Fruit fly (Drosophila melanogaster) whole organism, embryonic: ENCODE data around the gene Chmp1.

Experiments
- Ada2b ChIP-seq: fragments of 200-800 bp; sonication (Bioruptor generic); IDR thresholded peaks from 2 replicates; pipeline ENCODE4 v1.3.6; 2022; ENCODE audit warnings: missing biosample characterization, missing genetic modification characterization
- Aef1 ChIP-seq: fragments of 200-800 bp; sonication (Bioruptor generic); IDR thresholded peaks from 3 replicates; pipeline ENCODE4 v1.3.6; 2022; ENCODE audit warnings: missing biosample characterization, missing genetic modification characterization
- CG10431 ChIP-seq: fragments of 200-800 bp; sonication (Bioruptor generic); optimal IDR thresholded peaks from 3 replicates; lab custom pipeline; 2018; ENCODE audit warnings: missing biosample characterization, mild to moderate bottlenecking, missing genetic modification characterization
- CG12659 ChIP-seq: fragments of 200-800 bp; sonication (Bioruptor generic); optimal IDR thresholded peaks from 3 replicates; lab custom pipeline; 2017; ENCODE audit warnings: mild to moderate bottlenecking, missing biosample characterization, missing genetic modification reagents, missing genetic modification characterization
- CG12942 ChIP-seq: fragments of 200-800 bp; sonication (Bioruptor generic); optimal IDR thresholded peaks from 3 replicates; lab custom pipeline; 2016; ENCODE audit warnings: missing biosample characterization, missing genetic modification characterization
- CG2889 ChIP-seq: fragments of 200-800 bp; sonication (Bioruptor generic); IDR thresholded peaks from 3 replicates; pipeline ENCODE4 v1.3.6; 2022; ENCODE audit warnings: missing biosample characterization, missing genetic modification characterization
- CG30431 ChIP-seq: fragments of 200-800 bp; sonication (Bioruptor generic); optimal IDR thresholded peaks from 2 replicates; lab custom pipeline; 2017; ENCODE audit warnings: missing biosample characterization, missing genetic modification characterization
- CG34422 ChIP-seq: fragments of 200-800 bp; sonication (Bioruptor generic); IDR thresholded peaks from 3 replicates; pipeline ENCODE4 v1.3.6; 2022; ENCODE audit warnings: missing biosample characterization, missing genetic modification characterization
- CG3838 ChIP-seq: fragments of 200-800 bp; sonication (Bioruptor generic); optimal IDR thresholded peaks from 3 replicates; lab custom pipeline; 2016; ENCODE audit warnings: missing biosample characterization, missing genetic modification characterization
- CG4328 ChIP-seq: fragments of 200-800 bp; sonication (Bioruptor generic); optimal IDR thresholded peaks from 3 replicates; lab custom pipeline; 2017; ENCODE audit warnings: missing biosample characterization, missing genetic modification reagents, missing genetic modification characterization
- CG4360 ChIP-seq: fragments of 200-800 bp; sonication (Bioruptor generic); IDR thresholded peaks from 2 replicates; pipeline ENCODE4 v1.3.6; 2022; ENCODE audit warnings: missing biosample characterization, missing genetic modification characterization
- CG6683 ChIP-seq: fragments of 200-800 bp; sonication (Bioruptor generic); optimal IDR thresholded peaks from 2 replicates; lab custom pipeline; 2017; ENCODE audit warnings: missing biosample characterization, mild to moderate bottlenecking, missing genetic modification characterization, missing genetic modification reagents
- CG7357 ChIP-seq: fragments of 200-800 bp; sonication (Bioruptor generic); IDR thresholded peaks from 3 replicates; pipeline ENCODE4 v1.3.6; 2022; ENCODE audit warnings: missing biosample characterization, missing genetic modification characterization
- CG7987 ChIP-seq: fragments of 200-800 bp; sonication (Bioruptor generic); optimal IDR thresholded peaks from 2 replicates; lab custom pipeline; 2018; ENCODE audit warnings: missing biosample characterization, mild to moderate bottlenecking, missing genetic modification characterization, moderate library complexity
- CG8478 ChIP-seq: fragments of >200 bp; optimal IDR thresholded peaks from 2 replicates; lab custom pipeline; 2018
- CG9609 ChIP-seq: fragments of 200-800 bp; sonication (Bioruptor generic); optimal IDR thresholded peaks from 3 replicates; lab custom pipeline; 2016; ENCODE audit warnings: missing biosample characterization, missing genetic modification characterization
- CG9727 ChIP-seq: fragments of 200-800 bp; sonication (Bioruptor generic); optimal IDR thresholded peaks from 3 replicates; lab custom pipeline; 2017; ENCODE audit warnings: missing biosample characterization, mild to moderate bottlenecking, missing genetic modification characterization
- Dek ChIP-seq: fragments of 200-800 bp; sonication (Bioruptor generic); optimal IDR thresholded peaks from 3 replicates; lab custom pipeline; 2019; ENCODE audit warnings: missing biosample characterization, mild to moderate bottlenecking, missing genetic modification characterization, moderate library complexity
- E2f2 ChIP-seq: fragments of 200-800 bp; sonication (Bioruptor generic); IDR thresholded peaks from 2 replicates; pipeline ENCODE4 v1.3.6; 2022; ENCODE audit warnings: missing biosample characterization, missing genetic modification characterization
- Elba2 ChIP-seq: fragments of 200-800 bp; sonication (Bioruptor generic); optimal IDR thresholded peaks from 3 replicates; lab custom pipeline; 2016; ENCODE audit warnings: missing biosample characterization, missing genetic modification characterization
- Fer1 ChIP-seq: fragments of 200-800 bp; sonication (Bioruptor generic); optimal IDR thresholded peaks from 2 replicates; lab custom pipeline; 2017; ENCODE audit warnings: missing biosample characterization, mild to moderate bottlenecking, missing genetic modification characterization
- HLH4C ChIP-seq: fragments of 200-800 bp; sonication (Bioruptor generic); IDR thresholded peaks from 3 replicates; pipeline ENCODE4 v1.3.6; 2022; ENCODE audit warnings: missing biosample characterization, missing genetic modification characterization; ENCODE audit not compliant: partially characterized antibody
- Hr51 ChIP-seq, 2 experiments: fragments of 200-800 bp; sonication (Bioruptor generic); optimal IDR thresholded peaks; 2 replicates in 1 of 2; 3 replicates in 1 of 2; lab custom pipeline; 2016 to 2018; ENCODE audit warnings: missing biosample characterization in 2 of 2, missing genetic modification characterization in 2 of 2, mild to moderate bottlenecking in 1 of 2, moderate library complexity in 1 of 2
- NC2β ChIP-seq: fragments of 200-800 bp; sonication (Bioruptor generic); optimal IDR thresholded peaks from 2 replicates; lab custom pipeline; 2016; ENCODE audit warnings: missing biosample characterization, missing genetic modification characterization
- Optix ChIP-seq: fragments of 200-800 bp; sonication (Bioruptor generic); IDR thresholded peaks from 3 replicates; pipeline ENCODE4 v1.3.6; 2022; ENCODE audit warnings: missing biosample characterization, missing genetic modification characterization
- Rx ChIP-seq: fragments of 200-800 bp; sonication (Bioruptor generic); IDR thresholded peaks from 2 replicates; pipeline ENCODE4 v1.3.6; 2022; ENCODE audit warnings: missing biosample characterization, missing genetic modification characterization
- Sox100B ChIP-seq: fragments of 200-800 bp; sonication (Bioruptor generic); optimal IDR thresholded peaks from 3 replicates; lab custom pipeline; 2018; ENCODE audit warnings: missing biosample characterization, mild to moderate bottlenecking, missing genetic modification characterization
- TFAM ChIP-seq: fragments of 200-800 bp; sonication (Bioruptor generic); optimal IDR thresholded peaks from 2 replicates; lab custom pipeline; 2017; ENCODE audit warnings: missing biosample characterization, missing genetic modification characterization, inconsistent platforms
- Taf1 ChIP-seq: fragments of 200-800 bp; sonication (Bioruptor generic); IDR thresholded peaks from 2 replicates; pipeline ENCODE4 v1.3.6; 2022; ENCODE audit warnings: missing biosample characterization, missing genetic modification characterization
- Usf ChIP-seq: fragments of 200-800 bp; sonication (Bioruptor generic); optimal IDR thresholded peaks from 2 replicates; lab custom pipeline; 2017; ENCODE audit warnings: missing genotype, missing biosample characterization, missing genetic modification characterization
- ash1 ChIP-seq: fragments of 200-800 bp; sonication (Bioruptor generic); optimal IDR thresholded peaks from 2 replicates; lab custom pipeline; 2018; ENCODE audit warnings: missing biosample characterization, mild to moderate bottlenecking, missing genetic modification characterization
- cato ChIP-seq: fragments of 200-800 bp; sonication (Bioruptor generic); optimal IDR thresholded peaks from 2 replicates; lab custom pipeline; 2016; ENCODE audit warnings: missing biosample characterization, missing genetic modification characterization, borderline replicate concordance
- chm ChIP-seq: fragments of 200-800 bp; sonication (Bioruptor generic); IDR thresholded peaks from 2 replicates; pipeline ENCODE4 v1.3.6; 2022; ENCODE audit warnings: missing biosample characterization, missing genetic modification characterization
- crp ChIP-seq, 2 experiments: fragments of 200-800 bp; sonication (Bioruptor generic); optimal IDR thresholded peaks; 2 replicates in 1 of 2; 3 replicates in 1 of 2; lab custom pipeline; 2017; ENCODE audit warnings: missing biosample characterization in 2 of 2, missing genetic modification characterization in 2 of 2, mild to moderate bottlenecking in 1 of 2, moderate library complexity in 1 of 2
- gro ChIP-seq: fragments of 200-800 bp; sonication (Bioruptor generic); optimal IDR thresholded peaks from 2 replicates; lab custom pipeline; 2016; ENCODE audit warnings: missing biosample characterization, missing genetic modification characterization
- jigr1 ChIP-seq: fragments of 200-800 bp; sonication (Bioruptor generic); IDR thresholded peaks from 3 replicates; pipeline ENCODE4 v1.3.6; 2022; ENCODE audit warnings: missing biosample characterization, missing genetic modification characterization
- ken ChIP-seq: fragments of 200-800 bp; sonication (Bioruptor generic); IDR thresholded peaks from 3 replicates; pipeline ENCODE4 v1.3.6; 2022; ENCODE audit warnings: missing biosample characterization, missing genetic modification characterization
- luna ChIP-seq: fragments of 200-800 bp; sonication (Bioruptor generic); optimal IDR thresholded peaks from 2 replicates; lab custom pipeline; 2016; ENCODE audit warnings: missing biosample characterization, missing genetic modification characterization
- nerfin-1 ChIP-seq: fragments of 200-800 bp; sonication (Bioruptor generic); optimal IDR thresholded peaks from 3 replicates; lab custom pipeline; 2019; ENCODE audit warnings: missing biosample characterization, mild to moderate bottlenecking, missing genetic modification characterization, moderate library complexity
- nom ChIP-seq: fragments of 200-800 bp; sonication (Bioruptor generic); optimal IDR thresholded peaks from 2 replicates; lab custom pipeline; 2017; ENCODE audit warnings: missing biosample characterization, missing genetic modification characterization, mild to moderate bottlenecking, moderate library complexity, missing genetic modification reagents
- pan ChIP-seq, 4 experiments: fragments of >200 bp in 3 of 4; fragments of 200-800 bp in 1 of 4; sonication (Bioruptor generic) in 1 of 4; optimal IDR thresholded peaks in 3 of 4; IDR thresholded peaks in 1 of 4; 2 replicates each; pipeline versions ENCODE4 v1.3.6 to Lab custom; 2017 to 2022; ENCODE audit warnings: missing biosample characterization in 2 of 4, missing genetic modification characterization in 2 of 4, mixed read lengths in 1 of 4
- pho ChIP-seq: fragments of 200-800 bp; sonication (Bioruptor generic); optimal IDR thresholded peaks from 2 replicates; lab custom pipeline; 2016; ENCODE audit warnings: missing biosample characterization, missing genetic modification characterization
- rib ChIP-seq: fragments of 200-800 bp; sonication (Bioruptor generic); IDR thresholded peaks from 2 replicates; pipeline ENCODE4 v1.3.6; 2022; ENCODE audit warnings: missing biosample characterization, missing genetic modification characterization
- sc ChIP-seq, 3 experiments: fragments of >200 bp in 2 of 3; fragments of 200-800 bp in 1 of 3; sonication (Bioruptor generic) in 1 of 3; optimal IDR thresholded peaks; 2 replicates in 2 of 3; 3 replicates in 1 of 3; lab custom pipeline; 2017; ENCODE audit warnings: mild to moderate bottlenecking in 1 of 3, missing biosample characterization in 1 of 3, missing genetic modification characterization in 1 of 3, missing genetic modification reagents in 1 of 3
- seq ChIP-seq: fragments of 200-800 bp; sonication (Bioruptor generic); IDR thresholded peaks from 2 replicates; pipeline ENCODE4 v1.3.6; 2022; ENCODE audit warnings: missing biosample characterization, missing genetic modification characterization
- slp2 ChIP-seq: fragments of 200-800 bp; sonication (Bioruptor generic); optimal IDR thresholded peaks from 2 replicates; lab custom pipeline; 2016; ENCODE audit warnings: missing biosample characterization, missing genetic modification characterization
- tll ChIP-seq, 2 experiments: fragments of 200-800 bp in 1 of 2; fragments of >200 bp in 1 of 2; sonication (Bioruptor generic) in 1 of 2; optimal IDR thresholded peaks; 2 replicates each; lab custom pipeline; 2017 to 2019; ENCODE audit warnings: missing biosample characterization in 2 of 2, missing genetic modification characterization in 2 of 2, mild to moderate bottlenecking in 1 of 2, moderate library complexity in 1 of 2
- toy ChIP-seq: fragments of 200-800 bp; sonication (Bioruptor generic); IDR thresholded peaks from 2 replicates; pipeline ENCODE4 v1.3.6; 2022; ENCODE audit warnings: missing biosample characterization, missing genetic modification characterization
- yki ChIP-seq: fragments of >200 bp; optimal IDR thresholded peaks from 3 replicates; lab custom pipeline; 2018

The Chmp1 gene

dm6 chr3L:18681550-18682217 lies 2.2 kb downstream of the Chmp1 start, which contains the start of the genes Sgf11 and CG32202:
Gene Sgf11 (minus strand): TSS chr3L:18681836.
Gene CG32202 (plus strand): TSS chr3L:18682184.
- TF ChIP-seq pan (optimal IDR thresholded peaks at IDR 0.05; lab: Kevin White, UChicago) (no peak), pan (GFP tag; optimal IDR thresholded peaks at IDR 0.05 in 1 of 2, IDR thresholded peaks at IDR 0.05 in 1 of 2) (no peak), CG10431 (GFP tag; lab: Kevin White, UChicago) (peak; percentile 18), TFAM (GFP tag; lab: Kevin White, UChicago) (no peak), Dek (tag; lab: Kevin White, UChicago) (peak; percentile 65), HLH4C (GFP tag; lab: Robert Waterston, UW) (no peak), ash1 (GFP tag; lab: Kevin White, UChicago) (no peak), gro (GFP tag; lab: Kevin White, UChicago) (no peak), Elba2 (GFP tag; lab: Kevin White, UChicago) (peak; percentile 37), CG2889 (GFP tag; lab: Robert Waterston, UW) (no peak), CG6683 (GFP tag; lab: Kevin White, UChicago) (no peak), ken (peak; percentile 57; the same call in 1 of the 3 replicates), crp (GFP tag; optimal IDR thresholded peaks at IDR 0.05; lab: Kevin White, UChicago) (peak in 1 of 2 experiments; percentile 55), toy (GFP tag; lab: Robert Waterston, UW) (no peak), CG9609 (no peak), Hr51 (GFP tag; optimal IDR thresholded peaks at IDR 0.05; lab: Kevin White, UChicago) (peak in 1 of 2 experiments; percentile 77), Rx (GFP tag; lab: Robert Waterston, UW) (no peak), pho (GFP tag; lab: Kevin White, UChicago) (no peak), yki (lab: Kevin White, UChicago) (no peak), Sox100B (peak; percentile 60), CG3838 (GFP tag; lab: Kevin White, UChicago) (no peak), CG4360 (GFP tag; lab: Robert Waterston, UW) (peak; percentile 61), slp2 (GFP tag; lab: Kevin White, UChicago) (no peak), NC2β (peak; percentile 11), CG34422 (GFP tag; lab: Robert Waterston, UW) (peak; percentile 47; the same call in 1 of the 3 replicates), Aef1 (GFP tag; lab: Robert Waterston, UW) (no peak), Usf (GFP tag; lab: Kevin White, UChicago) (no peak), nom (GFP tag; lab: Kevin White, UChicago) (no peak), jigr1 (GFP tag; lab: Robert Waterston, UW) (peak; percentile 46; the same call in 1 of the 3 replicates), seq (GFP tag; lab: Robert Waterston, UW) (no peak), cato (peak; percentile 46), CG4328 (GFP tag; lab: Kevin White, UChicago) (peak; percentile 13), Ada2b (GFP tag; lab: Robert Waterston, UW) (0 out of 2 replicates have a peak, but pooled peaks have one; percentile 7), CG30431 (GFP tag; lab: Kevin White, UChicago) (no peak), CG12659 (GFP tag; lab: Kevin White, UChicago) (peak; percentile 88), CG7987 (no peak), tll (GFP tag; optimal IDR thresholded peaks at IDR 0.05; lab: Kevin White, UChicago) (no peak), rib (GFP tag; lab: Robert Waterston, UW) (no peak), Taf1 (GFP tag; lab: Robert Waterston, UW) (no peak), Fer1 (GFP tag; lab: Kevin White, UChicago) (peak; percentile 25), CG12942 (GFP tag; lab: Kevin White, UChicago) (peak; percentile 72), CG8478 (no peak), E2f2 (GFP tag; lab: Robert Waterston, UW) (no peak), CG7357 (GFP tag; lab: Robert Waterston, UW) (no peak), Optix (GFP tag; lab: Robert Waterston, UW) (no peak), chm (GFP tag; lab: Robert Waterston, UW) (no peak), CG9727 (GFP tag; lab: Kevin White, UChicago) (peak; percentile 57), luna (no peak), nerfin-1 (tag; lab: Kevin White, UChicago) (peak; percentile 56), sc (optimal IDR thresholded peaks at IDR 0.05; lab: Kevin White, UChicago) (no peak), sc (GFP tag; optimal IDR thresholded peaks at IDR 0.05; lab: Kevin White, UChicago) (peak; percentile 56)
